Worm (Caenorhabditis elegans) whole organism, late embryonic: Measurements from ENCODE around the gene ZC155.4.

Experiments used
- C08G9.2 ChIP-seq: sonication (generic microtip); optimal IDR thresholded peaks from 2 replicates; lab custom pipeline; 2016; ENCODE audit warnings: mild to moderate bottlenecking, missing genetic modification characterization, moderate library complexity, missing compliant biosample characterization
- C38D4.7 ChIP-seq: fragments of 200-800 bp; sonication (Bioruptor generic); optimal IDR thresholded peaks from 2 replicates; lab custom pipeline; 2018; ENCODE audit warnings: mild to moderate bottlenecking, missing genetic modification characterization, moderate library complexity, missing compliant biosample characterization
- F13H6.1 ChIP-seq: sonication (generic microtip); optimal IDR thresholded peaks from 2 replicates; lab custom pipeline; 2016; ENCODE audit warnings: missing genetic modification characterization, missing compliant biosample characterization
- K02D7.2 ChIP-seq: sonication (generic microtip); optimal IDR thresholded peaks from 2 replicates; lab custom pipeline; 2017; ENCODE audit warnings: mild to moderate bottlenecking, missing genetic modification characterization, missing compliant biosample characterization
- T23F11.4 ChIP-seq: fragments of 200-800 bp; sonication (Bioruptor generic); optimal IDR thresholded peaks from 2 replicates; lab custom pipeline; 2018; ENCODE audit warnings: mild to moderate bottlenecking, missing genetic modification characterization, missing compliant biosample characterization
- Y22D7AL.16 ChIP-seq: sonication (generic microtip); optimal IDR thresholded peaks from 2 replicates; lab custom pipeline; 2016; ENCODE audit warnings: missing genetic modification characterization, missing compliant biosample characterization
- ama-1 ChIP-seq: fragments of 150-350 bp; optimal IDR thresholded peaks from 2 replicates; lab custom pipeline; 2014
- ceh-18 ChIP-seq: sonication (generic microtip); optimal IDR thresholded peaks from 2 replicates; lab custom pipeline; 2016; ENCODE audit warnings: missing genetic modification characterization, missing compliant biosample characterization
- ceh-30 ChIP-seq: fragments of 150-350 bp; optimal IDR thresholded peaks from 2 replicates; lab custom pipeline; 2014; ENCODE audit warnings: missing biosample characterization, missing genetic modification characterization
- ceh-48 ChIP-seq: sonication (generic microtip); optimal IDR thresholded peaks from 2 replicates; lab custom pipeline; 2016; ENCODE audit warnings: missing genetic modification characterization, inconsistent platforms, missing compliant biosample characterization
- ceh-9 ChIP-seq: sonication (generic microtip); optimal IDR thresholded peaks from 2 replicates; lab custom pipeline; 2016; ENCODE audit warnings: mild to moderate bottlenecking, missing genetic modification characterization, inconsistent platforms, missing compliant biosample characterization
- che-1 ChIP-seq: sonication (generic microtip); optimal IDR thresholded peaks from 2 replicates; lab custom pipeline; 2016; ENCODE audit warnings: mild to moderate bottlenecking, missing genetic modification characterization, missing compliant biosample characterization
- dmd-4 ChIP-seq: sonication (generic microtip); optimal IDR thresholded peaks from 2 replicates; lab custom pipeline; 2016; ENCODE audit warnings: borderline replicate concordance, missing genetic modification characterization, missing compliant biosample characterization
- ets-4 ChIP-seq: sonication (generic microtip); optimal IDR thresholded peaks from 2 replicates; lab custom pipeline; 2016; ENCODE audit warnings: missing genetic modification characterization, missing compliant biosample characterization
- eyg-1 ChIP-seq: sonication (generic microtip); optimal IDR thresholded peaks from 2 replicates; lab custom pipeline; 2016; ENCODE audit warnings: missing genotype, missing genetic modification characterization, missing compliant biosample characterization
- fkh-10 ChIP-seq: fragments of 150-350 bp; optimal IDR thresholded peaks from 2 replicates; lab custom pipeline; 2014; ENCODE audit warnings: missing biosample characterization, missing genetic modification reagents, missing genetic modification characterization
- hlh-15 ChIP-seq: sonication (generic microtip); optimal IDR thresholded peaks from 2 replicates; lab custom pipeline; 2016; ENCODE audit warnings: missing genetic modification characterization, missing compliant biosample characterization
- hlh-6 ChIP-seq: sonication (generic microtip); optimal IDR thresholded peaks from 2 replicates; lab custom pipeline; 2016; ENCODE audit warnings: missing genotype, missing genetic modification characterization, missing compliant biosample characterization
- hlh-8 ChIP-seq: sonication (generic microtip); optimal IDR thresholded peaks from 2 replicates; lab custom pipeline; 2016; ENCODE audit warnings: missing genotype, missing genetic modification characterization, missing compliant biosample characterization
- lim-6 ChIP-seq: sonication (generic microtip); optimal IDR thresholded peaks from 2 replicates; lab custom pipeline; 2016; ENCODE audit warnings: missing genetic modification characterization, missing compliant biosample characterization
- nhr-11 ChIP-seq: fragments of 150-350 bp; optimal IDR thresholded peaks from 2 replicates; lab custom pipeline; 2014; ENCODE audit warnings: missing biosample characterization, missing genetic modification characterization
- odd-2 ChIP-seq: sonication (generic microtip); optimal IDR thresholded peaks from 2 replicates; lab custom pipeline; 2017; ENCODE audit warnings: antibody characterized with exemption, mild to moderate bottlenecking, missing genetic modification characterization, missing compliant biosample characterization
- pat-9 ChIP-seq: fragments of 200-800 bp; sonication (Bioruptor generic); optimal IDR thresholded peaks from 2 replicates; lab custom pipeline; 2018; ENCODE audit warnings: mild to moderate bottlenecking, missing genetic modification characterization, moderate library complexity, missing compliant biosample characterization
- pax-1 ChIP-seq: fragments of 150-350 bp; optimal IDR thresholded peaks from 2 replicates; lab custom pipeline; 2014; ENCODE audit warnings: missing biosample characterization, missing genetic modification characterization
- pros-1 ChIP-seq: fragments of 150-350 bp; optimal IDR thresholded peaks from 2 replicates; lab custom pipeline; 2014; ENCODE audit warnings: missing biosample characterization, missing genetic modification reagents, missing genetic modification characterization
- ref-2 ChIP-seq: sonication (generic microtip); optimal IDR thresholded peaks from 2 replicates; lab custom pipeline; 2016; ENCODE audit warnings: missing genetic modification characterization, missing compliant biosample characterization
- sox-2 ChIP-seq: fragments of 200-800 bp; sonication (Bioruptor generic); IDR thresholded peaks from 2 replicates; pipeline ENCODE4 v1.3.6; 2022; ENCODE audit warnings: missing genetic modification reagents, missing genetic modification characterization, missing compliant biosample characterization
- syd-9 ChIP-seq: sonication (generic microtip); optimal IDR thresholded peaks from 2 replicates; lab custom pipeline; 2016; ENCODE audit warnings: mild to moderate bottlenecking, missing genetic modification characterization, moderate library complexity, missing compliant biosample characterization
- tbx-2 ChIP-seq: sonication (generic microtip); optimal IDR thresholded peaks from 2 replicates; lab custom pipeline; 2016; ENCODE audit warnings: missing genetic modification characterization, missing compliant biosample characterization
- tbx-7 ChIP-seq: sonication (generic microtip); optimal IDR thresholded peaks from 2 replicates; lab custom pipeline; 2016; ENCODE audit warnings: missing genotype, missing genetic modification characterization, missing compliant biosample characterization
- unc-3 ChIP-seq, 2 experiments: fragments of 200-800 bp in 1 of 2; sonication (Bioruptor generic) in 1 of 2; sonication (generic microtip) in 1 of 2; conservative IDR thresholded peaks in 1 of 2; optimal IDR thresholded peaks in 1 of 2; 2 replicates each; pipeline versions ENCODE4 v1.3.6 to Lab custom; 2016 to 2022; ENCODE audit warnings: missing compliant biosample characterization in 2 of 2, missing genetic modification characterization in 2 of 2, missing genetic modification reagents in 1 of 2
- unc-42 ChIP-seq: sonication (generic microtip); optimal IDR thresholded peaks from 2 replicates; lab custom pipeline; 2016; ENCODE audit warnings: missing genotype, missing genetic modification characterization, missing compliant biosample characterization
- unc-86 ChIP-seq: sonication (generic microtip); optimal IDR thresholded peaks from 2 replicates; lab custom pipeline; 2016; ENCODE audit warnings: missing genetic modification characterization, missing compliant biosample characterization
- zip-5 ChIP-seq: sonication (generic microtip); optimal IDR thresholded peaks from 2 replicates; lab custom pipeline; 2016; ENCODE audit warnings: missing genetic modification characterization, missing compliant biosample characterization

The ZC155.4 gene

DNA sequence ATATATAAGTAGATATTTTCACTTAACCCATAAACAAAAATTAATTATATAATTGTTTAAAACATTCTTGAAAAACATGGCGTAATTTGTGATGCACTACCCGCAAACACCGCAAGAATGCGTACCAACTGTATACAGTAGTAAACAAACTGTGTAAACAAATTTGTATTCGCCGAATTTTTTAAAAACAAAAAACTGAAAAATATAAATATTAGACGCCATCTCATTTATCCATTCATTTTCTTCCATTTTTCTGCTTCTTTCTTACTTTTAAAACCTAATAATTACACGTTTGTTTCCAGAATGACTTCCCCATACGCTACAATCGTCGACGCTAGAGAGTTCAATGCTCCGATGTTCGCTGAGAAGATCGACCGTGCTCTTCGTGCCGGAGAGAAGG, 10.0 kb upstream of the ZC155.4 start, which contains the start of gene nex-1:
Gene nex-1, plus strand, starts transcription at position 301 of the 400 bp plus-strand sequence.
- no peak for TF ChIP-seq unc-86
- TF ChIP-seq hlh-8 (tag; lab: Kevin White, UChicago): no peak
- TF ChIP-seq pros-1 (tag; lab: Kevin White, UChicago): no peak
- TF ChIP-seq syd-9: no peak
- no peak for TF ChIP-seq ceh-48
- no peak for TF ChIP-seq C08G9.2
- TF ChIP-seq pax-1: no peak
- no peak for TF ChIP-seq ref-2 (tag; lab: Kevin White, UChicago)
- TF ChIP-seq fkh-10: no peak
- no peak for TF ChIP-seq odd-2 (tag; lab: Kevin White, UChicago)
- TF ChIP-seq ceh-18 (tag; lab: Kevin White, UChicago): no peak
- TF ChIP-seq dmd-4 (tag; lab: Kevin White, UChicago): no peak
- TF ChIP-seq ceh-30 (tag; lab: Kevin White, UChicago): no peak
- no peak for TF ChIP-seq K02D7.2 (tag; lab: Kevin White, UChicago)
- no peak for TF ChIP-seq ets-4 (tag; lab: Kevin White, UChicago)
- no peak for TF ChIP-seq che-1
- no peak for TF ChIP-seq lim-6 (tag; lab: Kevin White, UChicago)
- TF ChIP-seq ama-1: no peak
- no peak for TF ChIP-seq nhr-11

DNA sequence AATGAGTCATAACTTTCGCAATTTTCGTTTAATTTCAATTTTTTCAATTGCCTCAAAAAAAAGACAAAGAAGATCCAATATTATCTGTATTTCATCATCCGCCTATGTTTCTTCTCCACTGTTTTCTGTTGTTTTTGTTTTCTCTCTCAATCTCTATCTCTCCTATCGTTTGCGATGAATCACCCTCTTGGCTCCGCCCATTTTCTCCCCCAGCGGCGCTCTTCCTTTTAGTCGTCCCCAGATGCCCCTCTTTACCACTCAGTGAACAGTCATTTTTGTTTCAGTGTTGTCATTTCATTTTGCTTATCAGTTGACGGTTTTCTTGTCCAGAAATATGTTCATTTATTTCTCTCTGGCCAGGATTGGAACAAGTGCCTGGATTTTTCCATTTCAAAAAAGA, 9.6 kb upstream of the ZC155.4 start:
- no peak for TF ChIP-seq eyg-1 (tag; lab: Kevin White, UChicago)
- TF ChIP-seq ceh-18 (tag; lab: Kevin White, UChicago): peak; percentile 12

DNA sequence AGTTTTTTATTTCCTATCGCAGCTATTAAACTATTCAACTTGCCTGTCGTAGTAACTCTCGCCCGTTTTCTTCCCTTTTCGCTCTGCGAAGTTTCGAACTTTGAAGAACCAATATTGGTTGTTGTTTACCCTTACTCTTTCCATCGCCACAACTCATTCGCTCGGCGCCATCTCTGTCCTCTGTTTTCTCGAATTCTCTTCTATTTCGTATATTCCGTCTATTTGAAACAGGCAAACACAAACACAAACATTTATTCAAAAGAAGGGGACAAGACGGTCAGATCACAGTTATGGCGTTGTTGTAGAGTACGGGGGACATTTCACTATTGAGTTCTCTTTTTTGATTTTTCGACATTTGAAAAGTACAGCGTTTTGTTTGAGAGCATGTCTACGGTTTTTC, 7.5 kb upstream of the ZC155.4 start:
- TF ChIP-seq fkh-10 (no peak), odd-2 (tag; lab: Kevin White, UChicago) (no peak), T23F11.4 (GFP tag; lab: Kevin White, UChicago) (no peak), ceh-9 (tag; lab: Kevin White, UChicago) (no peak), C38D4.7 (GFP tag; lab: Kevin White, UChicago) (no peak), lim-6 (tag; lab: Kevin White, UChicago) (no peak), K02D7.2 (tag; lab: Kevin White, UChicago) (no peak), Y22D7AL.16 (tag; lab: Kevin White, UChicago) (no peak), pat-9 (no peak)

DNA sequence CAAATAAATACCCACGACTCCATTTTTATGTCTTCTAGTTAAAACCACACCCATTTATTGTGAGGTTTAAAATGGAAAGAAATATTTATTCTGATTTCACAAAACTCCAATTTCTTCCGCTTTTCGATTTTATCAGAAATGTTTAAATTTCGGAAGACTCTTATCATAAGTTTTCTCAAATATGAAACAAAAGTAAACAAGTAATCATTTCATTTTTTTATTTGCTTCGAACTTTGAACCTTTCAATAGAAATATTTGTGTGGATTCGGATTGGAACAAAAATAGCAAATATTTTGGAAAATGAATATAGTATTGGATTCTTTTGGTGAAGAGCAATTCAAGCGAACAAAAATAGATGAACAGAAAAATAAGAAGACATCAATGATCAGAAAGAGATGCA, 6.5 kb upstream of the ZC155.4 start:
- TF ChIP-seq hlh-6 (tag; lab: Kevin White, UChicago) (no peak), odd-2 (tag; lab: Kevin White, UChicago) (no peak), zip-5 (tag; lab: Kevin White, UChicago) (no peak), unc-42 (tag; lab: Kevin White, UChicago) (no peak), F13H6.1 (tag; lab: Kevin White, UChicago) (no peak), sox-2 (GFP tag; lab: Robert Waterston, UW) (no peak), ceh-48 (no peak), fkh-10 (no peak), tbx-2 (tag; lab: Kevin White, UChicago) (no peak), hlh-15 (tag; lab: Kevin White, UChicago) (no peak)

DNA sequence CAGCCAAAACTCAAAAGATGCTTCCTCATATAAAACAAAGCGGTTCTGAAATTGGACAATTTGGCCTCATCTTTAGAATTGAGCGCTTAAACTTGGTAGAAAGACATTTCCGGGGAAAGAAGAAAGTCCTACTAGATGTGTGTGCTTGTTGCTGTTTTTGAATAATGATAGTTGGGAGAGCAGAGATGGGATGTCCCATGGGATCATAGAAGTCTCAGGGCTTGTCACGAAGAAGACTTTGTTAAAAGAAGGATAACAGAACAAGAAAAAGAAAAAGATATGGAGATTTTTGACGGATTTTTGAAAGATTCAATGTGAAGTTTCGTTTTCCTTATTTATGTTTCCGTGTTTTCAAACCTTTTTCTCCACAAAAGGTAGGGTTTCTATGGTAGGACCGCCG, 3.4 kb upstream of the ZC155.4 start, which contains the start of gene ZC155.2:
Gene ZC155.2, plus strand, starts transcription at position 301 of the 400 bp plus-strand sequence.
- TF ChIP-seq tbx-7 (tag; lab: Kevin White, UChicago): no peak
- no peak for TF ChIP-seq unc-3 (GFP tag; conservative IDR thresholded peaks at IDR 0.05; lab: Robert Waterston, UW)
- peak; percentile 33 for TF ChIP-seq unc-3 (tag; optimal IDR thresholded peaks at IDR 0.05; lab: Kevin White, UChicago)
